Fruit fly (Drosophila melanogaster) whole organism, embryonic: ENCODE measurements around the gene CG32106.

Experiments
- Blimp-1 ChIP-seq: fragments of 200-800 bp; sonication (Bioruptor generic); optimal IDR thresholded peaks from 3 replicates; lab custom pipeline; 2018; ENCODE audit warnings: missing biosample characterization, missing genetic modification characterization, mild to moderate bottlenecking, moderate library complexity, missing genetic modification reagents
- CG10209 ChIP-seq: fragments of 200-800 bp; sonication (Bioruptor generic); optimal IDR thresholded peaks from 3 replicates; lab custom pipeline; 2017; ENCODE audit warnings: missing biosample characterization, mild to moderate bottlenecking, missing genetic modification characterization, missing genetic modification reagents
- CG10366 ChIP-seq: fragments of 200-800 bp; sonication (Bioruptor generic); IDR thresholded peaks from 2 replicates; pipeline ENCODE4 v1.3.6; 2022; ENCODE audit warnings: missing biosample characterization, missing genetic modification characterization
- CG11398 ChIP-seq: fragments of 200-800 bp; sonication (Bioruptor generic); optimal IDR thresholded peaks from 2 replicates; lab custom pipeline; 2016; ENCODE audit warnings: missing biosample characterization, missing genetic modification characterization
- CG12155 ChIP-seq: fragments of 200-800 bp; sonication (Bioruptor generic); optimal IDR thresholded peaks from 3 replicates; lab custom pipeline; 2016; ENCODE audit warnings: missing biosample characterization, missing genetic modification characterization
- CG12391 ChIP-seq: fragments of 200-800 bp; sonication (Bioruptor generic); optimal IDR thresholded peaks from 3 replicates; lab custom pipeline; 2018; ENCODE audit warnings: missing biosample characterization, mild to moderate bottlenecking, missing genetic modification characterization, moderate library complexity
- CG13296 ChIP-seq: fragments of 200-800 bp; sonication (Bioruptor generic); optimal IDR thresholded peaks from 3 replicates; lab custom pipeline; 2018; ENCODE audit warnings: missing biosample characterization, mild to moderate bottlenecking, missing genetic modification characterization
- CG13624 ChIP-seq: fragments of 200-800 bp; sonication (Bioruptor generic); optimal IDR thresholded peaks from 2 replicates; lab custom pipeline; 2016; ENCODE audit warnings: missing biosample characterization, missing genetic modification characterization
- CG14014 ChIP-seq: fragments of 200-800 bp; sonication (Bioruptor generic); IDR thresholded peaks from 2 replicates; pipeline ENCODE4 v1.3.6; 2022; ENCODE audit warnings: missing biosample characterization, missing genetic modification characterization
- CG15479 ChIP-seq: fragments of 200-800 bp; sonication (Bioruptor generic); optimal IDR thresholded peaks from 3 replicates; lab custom pipeline; 2019; ENCODE audit warnings: missing biosample characterization, mild to moderate bottlenecking, missing genetic modification characterization, moderate library complexity
- CG16779 ChIP-seq: fragments of 200-800 bp; sonication (Bioruptor generic); IDR thresholded peaks from 2 replicates; pipeline ENCODE4 v1.3.6; 2022; ENCODE audit warnings: missing biosample characterization, missing genetic modification characterization
- CG17328 ChIP-seq: fragments of 200-800 bp; sonication (Bioruptor generic); IDR thresholded peaks from 2 replicates; pipeline ENCODE4 v1.3.6; 2022; ENCODE audit warnings: missing biosample characterization, missing genetic modification characterization
- CG1792 ChIP-seq: fragments of 200-800 bp; sonication (Bioruptor generic); optimal IDR thresholded peaks from 2 replicates; lab custom pipeline; 2016; ENCODE audit warnings: missing biosample characterization, missing genetic modification characterization
- CG18011 ChIP-seq: fragments of 200-800 bp; sonication (Bioruptor generic); optimal IDR thresholded peaks from 2 replicates; lab custom pipeline; 2017; ENCODE audit warnings: missing biosample characterization, missing genetic modification characterization, mild to moderate bottlenecking, moderate library complexity, missing genotype
- CG2712 ChIP-seq: fragments of 200-800 bp; optimal IDR thresholded peaks from 3 replicates; lab custom pipeline; 2019; ENCODE audit warnings: missing biosample characterization, mild to moderate bottlenecking, missing genetic modification characterization, moderate library complexity
- CG30403 ChIP-seq: fragments of 200-800 bp; sonication (Bioruptor generic); optimal IDR thresholded peaks from 3 replicates; lab custom pipeline; 2016; ENCODE audit warnings: missing biosample characterization, missing genetic modification characterization
- CG3163 ChIP-seq: fragments of 200-800 bp; sonication (Bioruptor generic); optimal IDR thresholded peaks from 3 replicates; lab custom pipeline; 2016; ENCODE audit warnings: missing biosample characterization, missing genetic modification characterization
- CG33557 ChIP-seq: fragments of 200-800 bp; sonication (Bioruptor generic); optimal IDR thresholded peaks from 2 replicates; lab custom pipeline; 2019; ENCODE audit warnings: missing biosample characterization, mild to moderate bottlenecking, missing genetic modification characterization, moderate library complexity
- CG34422 ChIP-seq: fragments of 200-800 bp; sonication (Bioruptor generic); IDR thresholded peaks from 3 replicates; pipeline ENCODE4 v1.3.6; 2022; ENCODE audit warnings: missing biosample characterization, missing genetic modification characterization
- CG8944 ChIP-seq: fragments of 200-800 bp; sonication (Bioruptor generic); optimal IDR thresholded peaks from 3 replicates; lab custom pipeline; 2016; ENCODE audit warnings: missing biosample characterization, missing genetic modification characterization
- CrebB ChIP-seq: fragments of 200-800 bp; sonication (Bioruptor generic); optimal IDR thresholded peaks from 3 replicates; lab custom pipeline; 2018; ENCODE audit warnings: missing biosample characterization, mild to moderate bottlenecking, missing genetic modification characterization
- H15 ChIP-seq: fragments of 200-800 bp; sonication (Bioruptor generic); IDR thresholded peaks from 3 replicates; pipeline ENCODE4 v1.3.6; 2022; ENCODE audit warnings: missing biosample characterization, missing genetic modification characterization
- PHDP ChIP-seq: fragments of 200-800 bp; sonication (Bioruptor generic); optimal IDR thresholded peaks from 3 replicates; lab custom pipeline; 2018; ENCODE audit warnings: missing biosample characterization, mild to moderate bottlenecking, missing genetic modification characterization, moderate library complexity
- Sry-δ ChIP-seq: fragments of 200-800 bp; sonication (Bioruptor generic); optimal IDR thresholded peaks from 2 replicates; lab custom pipeline; 2016; ENCODE audit warnings: missing biosample characterization, missing genetic modification characterization
- Ssrp ChIP-seq: fragments of 200-800 bp; sonication (Bioruptor generic); optimal IDR thresholded peaks from 2 replicates; lab custom pipeline; 2018; ENCODE audit warnings: missing biosample characterization, mild to moderate bottlenecking, missing genetic modification characterization, moderate library complexity
- Stat92E ChIP-seq, 3 experiments: fragments of >200 bp in 2 of 3; fragments of 200-800 bp in 1 of 3; sonication (Bioruptor generic) in 1 of 3; optimal IDR thresholded peaks; 2 replicates each; lab custom pipeline; 2017 to 2019; ENCODE audit warnings: missing biosample characterization in 3 of 3, missing genetic modification characterization in 3 of 3, mild to moderate bottlenecking in 1 of 3, moderate library complexity in 1 of 3
- TFAM ChIP-seq: fragments of 200-800 bp; sonication (Bioruptor generic); optimal IDR thresholded peaks from 2 replicates; lab custom pipeline; 2017; ENCODE audit warnings: missing biosample characterization, missing genetic modification characterization, inconsistent platforms
- Xrp1 ChIP-seq: fragments of 200-800 bp; sonication (Bioruptor generic); IDR thresholded peaks from 2 replicates; pipeline ENCODE4 v1.3.6; 2022; ENCODE audit warnings: missing biosample characterization, missing genetic modification characterization
- ara ChIP-seq: fragments of 200-800 bp; sonication (Bioruptor generic); IDR thresholded peaks from 2 replicates; pipeline ENCODE4 v1.3.6; 2022; ENCODE audit warnings: missing biosample characterization, missing genetic modification characterization
- az2 ChIP-seq: fragments of 200-800 bp; sonication (Bioruptor generic); optimal IDR thresholded peaks from 3 replicates; lab custom pipeline; 2016; ENCODE audit warnings: missing biosample characterization, missing genetic modification characterization
- bowl ChIP-seq: fragments of 200-800 bp; sonication (Bioruptor generic); IDR thresholded peaks from 2 replicates; pipeline ENCODE4 v1.3.6; 2022; ENCODE audit warnings: missing biosample characterization, missing genetic modification characterization
- chn ChIP-seq: fragments of 200-800 bp; sonication (Bioruptor generic); optimal IDR thresholded peaks from 2 replicates; lab custom pipeline; 2016; ENCODE audit warnings: missing biosample characterization, missing genetic modification characterization
- cwo ChIP-seq: fragments of 200-800 bp; sonication (Bioruptor generic); optimal IDR thresholded peaks from 3 replicates; lab custom pipeline; 2017; ENCODE audit warnings: missing biosample characterization, missing genetic modification characterization, mild to moderate bottlenecking, moderate library complexity, missing genetic modification reagents
- dm ChIP-seq: fragments of 200-800 bp; sonication (Bioruptor generic); optimal IDR thresholded peaks from 3 replicates; lab custom pipeline; 2016; ENCODE audit warnings: missing biosample characterization, missing genetic modification characterization
- dysf ChIP-seq: fragments of 200-800 bp; sonication (Bioruptor generic); IDR thresholded peaks from 3 replicates; pipeline ENCODE4 v1.3.6; 2022; ENCODE audit warnings: missing biosample characterization, missing genetic modification characterization
- esg ChIP-seq: fragments of 200-800 bp; sonication (Bioruptor generic); conservative IDR thresholded peaks from 2 replicates; pipeline ENCODE4 v1.3.6; 2022; ENCODE audit warnings: missing biosample characterization, missing genetic modification characterization
- eve ChIP-seq, 2 experiments: fragments of >200 bp; optimal IDR thresholded peaks; 2 replicates each; lab custom pipeline; 2017; ENCODE audit warnings: missing biosample characterization in 2 of 2, missing genetic modification characterization in 2 of 2
- ham ChIP-seq: fragments of 200-800 bp; sonication (Bioruptor generic); IDR thresholded peaks from 2 replicates; pipeline ENCODE4 v1.3.6; 2022; ENCODE audit warnings: missing biosample characterization, missing genetic modification characterization
- hbn ChIP-seq: fragments of 200-800 bp; sonication (Bioruptor generic); IDR thresholded peaks from 2 replicates; pipeline ENCODE4 v1.3.6; 2022; ENCODE audit warnings: missing biosample characterization, missing genetic modification characterization; ENCODE audit not compliant: partially characterized antibody
- her ChIP-seq: fragments of 200-800 bp; sonication (Bioruptor generic); optimal IDR thresholded peaks from 2 replicates; lab custom pipeline; 2016; ENCODE audit warnings: missing biosample characterization, missing genetic modification characterization
- kah ChIP-seq: fragments of 200-800 bp; sonication (Bioruptor generic); optimal IDR thresholded peaks from 2 replicates; lab custom pipeline; 2018; ENCODE audit warnings: missing biosample characterization, mild to moderate bottlenecking, missing genetic modification characterization
- luna ChIP-seq: fragments of 200-800 bp; sonication (Bioruptor generic); optimal IDR thresholded peaks from 2 replicates; lab custom pipeline; 2016; ENCODE audit warnings: missing biosample characterization, missing genetic modification characterization
- nom ChIP-seq: fragments of 200-800 bp; sonication (Bioruptor generic); optimal IDR thresholded peaks from 2 replicates; lab custom pipeline; 2017; ENCODE audit warnings: missing biosample characterization, missing genetic modification characterization, mild to moderate bottlenecking, moderate library complexity, missing genetic modification reagents
- phol ChIP-seq: fragments of 200-800 bp; sonication (Bioruptor generic); optimal IDR thresholded peaks from 3 replicates; lab custom pipeline; 2018; ENCODE audit warnings: missing biosample characterization, mild to moderate bottlenecking, missing genetic modification characterization, moderate library complexity
- pzg ChIP-seq: fragments of 200-800 bp; sonication (Bioruptor generic); optimal IDR thresholded peaks from 3 replicates; lab custom pipeline; 2018; ENCODE audit warnings: missing biosample characterization, mild to moderate bottlenecking, missing genetic modification characterization, moderate library complexity
- slou ChIP-seq: fragments of 200-800 bp; sonication (Bioruptor generic); optimal IDR thresholded peaks from 3 replicates; lab custom pipeline; 2016; ENCODE audit warnings: missing biosample characterization, missing genetic modification characterization
- slp2 ChIP-seq: fragments of 200-800 bp; sonication (Bioruptor generic); optimal IDR thresholded peaks from 2 replicates; lab custom pipeline; 2016; ENCODE audit warnings: missing biosample characterization, missing genetic modification characterization
- unc-4 ChIP-seq: fragments of 200-800 bp; sonication (Bioruptor generic); IDR thresholded peaks from 2 replicates; pipeline ENCODE4 v1.3.6; 2022; ENCODE audit warnings: missing biosample characterization, missing genetic modification characterization; ENCODE audit not compliant: partially characterized antibody

The CG32106 gene

dm6 chr3L:12749567-12750535 is 28.7 kb downstream of the CG32106 start, which contains the start of the genes Klc and CG10984 (continued):
- TF ChIP-seq Ssrp (tag; lab: Kevin White, UChicago) (peak; percentile 34), ara (no peak), PHDP (tag; lab: Kevin White, UChicago) (peak; percentile 60), CG16779 (peak; percentile 69; the same call in 1 of the 2 replicates), ham (GFP tag; lab: Robert Waterston, UW) (no peak), pzg (peak; percentile 71), CG1792 (GFP tag; lab: Kevin White, UChicago) (peak; percentile 46), CG18011 (GFP tag; lab: Kevin White, UChicago) (peak; percentile 36), CG12155 (GFP tag; lab: Kevin White, UChicago) (peak; percentile 18), CG30403 (GFP tag; lab: Kevin White, UChicago) (peak; percentile 54), nom (GFP tag; lab: Kevin White, UChicago) (peak; percentile 57), az2 (GFP tag; lab: Kevin White, UChicago) (peak; percentile 37), CG13296 (peak; percentile 38), phol (peak; percentile 48), unc-4 (0 out of 2 replicates have a peak, but pooled peaks have one; percentile 10), Stat92E (GFP tag; optimal IDR thresholded peaks at IDR 0.05; lab: Kevin White, UChicago) (no peak), dysf (GFP tag; lab: Robert Waterston, UW) (peak; percentile 81; the same call in 2 of the 3 replicates), CG34422 (GFP tag; lab: Robert Waterston, UW) (peak; percentile 87; the same call in 2 of the 3 replicates), CG11398 (GFP tag; lab: Kevin White, UChicago) (peak; percentile 6), Sry-δ (GFP tag; lab: Kevin White, UChicago) (peak; percentile 44), CG3163 (peak; percentile 17), CG15479 (GFP tag; lab: Kevin White, UChicago) (no peak), chn (peak; percentile 74), CG17328 (GFP tag; lab: Robert Waterston, UW) (peak; percentile 60), Blimp-1 (GFP tag; lab: Kevin White, UChicago) (no peak), CG10366 (GFP tag; lab: Robert Waterston, UW) (peak; percentile 74), slou (GFP tag; lab: Kevin White, UChicago) (no peak), bowl (GFP tag; lab: Robert Waterston, UW) (peak; percentile 37; the same call in 1 of the 2 replicates), CG2712 (tag; lab: Kevin White, UChicago) (peak; percentile 61), esg (GFP tag; lab: Robert Waterston, UW) (peak; percentile 72), CG33557 (no peak), CrebB (tag; lab: Kevin White, UChicago) (no peak), dm (peak; percentile 29), slp2 (GFP tag; lab: Kevin White, UChicago) (peak; percentile 43), CG14014 (GFP tag; lab: Robert Waterston, UW) (peak; percentile 66; the same call in 1 of the 2 replicates), eve (GFP tag; optimal IDR thresholded peaks at IDR 0.05; lab: Kevin White, UChicago) (peak in 1 of 2 experiments; percentile 87), cwo (no peak), TFAM (no peak), Xrp1 (GFP tag; lab: Robert Waterston, UW) (peak; percentile 59), her (GFP tag; lab: Kevin White, UChicago) (peak; percentile 53), CG10209 (GFP tag; lab: Kevin White, UChicago) (peak; percentile 27), kah (no peak), luna (GFP tag; lab: Kevin White, UChicago) (peak; percentile 40), CG12391 (peak; percentile 57), H15 (no peak; the same call in 2 of the 3 replicates), CG8944 (GFP tag; lab: Kevin White, UChicago) (peak; percentile 67), hbn (GFP tag; lab: Robert Waterston, UW) (no peak), CG13624 (GFP tag; lab: Kevin White, UChicago) (peak; percentile 53)
